Worm (Caenorhabditis elegans): ENCODE results near the gene Y9C2UA.1.
A peak's percentile ranks its signal among the peaks of the same experiment; 100 is the strongest.

The Y9C2UA.1 gene

ce11 chrII:9108443-9108842 lies 31.0 kb upstream of the Y9C2UA.1 start, which contains the start of gene dnj-23:
TSS of gene dnj-23 (minus strand) at chrII:9108600.
- TF ChIP-seq mes-4 (tag; optimal IDR thresholded peaks at IDR 0.05) (no peak), pha-4 (tag; optimal IDR thresholded peaks at IDR 0.05) (peak; percentile 5), C06A6.2 (GFP tag; conservative IDR thresholded peaks at IDR 0.05) (no peak), aptf-3 (GFP tag; IDR thresholded peaks at IDR 0.05) (no peak), mxl-1 (tag; optimal IDR thresholded peaks at IDR 0.05) (no peak), lsy-27 (tag; optimal IDR thresholded peaks at IDR 0.05; ENCODE audit: borderline replicate concordance, insufficient read depth) (no peak), nfya-1 (tag; optimal IDR thresholded peaks at IDR 0.05; ENCODE audit: borderline replicate concordance, insufficient read depth) (no peak), hmg-20 (GFP tag; IDR thresholded peaks at IDR 0.05) (no peak), lin-54 (GFP tag; optimal IDR thresholded peaks at IDR 0.05) (peak; percentile 6), snpc-1.1 (tag; optimal IDR thresholded peaks at IDR 0.05; ENCODE audit: insufficient read depth) (no peak), madf-8 (GFP tag; conservative IDR thresholded peaks at IDR 0.05) (no peak), cebp-1 (GFP tag; IDR thresholded peaks at IDR 0.05) (peak; percentile 51; the same call in 1 of the 2 replicates), cebp-1 (tag; optimal IDR thresholded peaks at IDR 0.05) (peak; percentile 69), lin-35 (GFP tag; optimal IDR thresholded peaks at IDR 0.05) (peak in 1 of 3 experiments; percentile 38), efl-1 (GFP tag; optimal IDR thresholded peaks at IDR 0.05) (peak; percentile 53), Y53G8AR.9 (GFP tag; conservative IDR thresholded peaks at IDR 0.05) (no peak), hlh-26 (GFP tag; conservative IDR thresholded peaks at IDR 0.05) (no peak), B0035.1 (tag; optimal IDR thresholded peaks at IDR 0.05) (no peak)

ce11 chrII:9108905-9109551 lies 30.4 kb upstream of the Y9C2UA.1 start, which contains the start of gene T24H10.4:
TSS of gene T24H10.4 (plus strand) at chrII:9109534.
- TF ChIP-seq zfh-2 (GFP tag; conservative IDR thresholded peaks at IDR 0.05): 0 out of 2 replicates have a peak, but pooled peaks have one; percentile 45
- no peak for TF ChIP-seq cebp-1 (GFP tag; IDR thresholded peaks at IDR 0.05)
- TF ChIP-seq cebp-1 (tag; optimal IDR thresholded peaks at IDR 0.05): peak; percentile 43
- 0 out of 2 replicates have a peak, but pooled peaks have one; percentile 8 for TF ChIP-seq D2030.7 (GFP tag; IDR thresholded peaks at IDR 0.05)
- no peak for TF ChIP-seq attf-3 (GFP tag; conservative IDR thresholded peaks at IDR 0.05)
- no peak for TF ChIP-seq nhr-80 (tag; optimal IDR thresholded peaks at IDR 0.05)
- no peak for TF ChIP-seq T07F8.4 (tag; optimal IDR thresholded peaks at IDR 0.05)
- TF ChIP-seq snpc-1.3 (tag; optimal IDR thresholded peaks at IDR 0.05; ENCODE audit: insufficient read depth): peak; percentile 15
- TF ChIP-seq madf-8 (GFP tag; conservative IDR thresholded peaks at IDR 0.05): peak; percentile 64
- no peak for TF ChIP-seq sdz-38 (tag; optimal IDR thresholded peaks at IDR 0.05)
- no peak for TF ChIP-seq ztf-6 (GFP tag; IDR thresholded peaks at IDR 0.05)
- peak; percentile 83 for TF ChIP-seq F33H1.4 (GFP tag; IDR thresholded peaks at IDR 0.05)
- TF ChIP-seq madf-6 (GFP tag; IDR thresholded peaks at IDR 0.05): peak; percentile 65
- TF ChIP-seq egl-18 (GFP tag; IDR thresholded peaks at IDR 0.05): no peak
- TF ChIP-seq lsl-1 (GFP tag; optimal IDR thresholded peaks at IDR 0.05): peak; percentile 77
- TF ChIP-seq xnd-1 (tag; optimal IDR thresholded peaks at IDR 0.05): peak; percentile 63

ce11 chrII:9111471-9112016 lies 27.9 kb upstream of the Y9C2UA.1 start:
- TF ChIP-seq rec-8 (tag; optimal IDR thresholded peaks at IDR 0.05): no peak
- TF ChIP-seq K11D2.4 (GFP tag; IDR thresholded peaks at IDR 0.05): no peak
- no peak for TF ChIP-seq cebp-1 (GFP tag; IDR thresholded peaks at IDR 0.05)
- TF ChIP-seq cebp-1 (tag; optimal IDR thresholded peaks at IDR 0.05): peak; percentile 24
- no peak for TF ChIP-seq lin-26 (GFP tag; IDR thresholded peaks at IDR 0.05)
- peak; percentile 62 for TF ChIP-seq nhr-80 (tag; optimal IDR thresholded peaks at IDR 0.05)
- TF ChIP-seq fkh-3 (tag; optimal IDR thresholded peaks at IDR 0.05): no peak
